Worm (Caenorhabditis elegans) whole organism, L1 larva: ENCODE results near the gene git-1.

Experiments used
- C16A3.4 ChIP-seq: fragments of 150-350 bp; optimal IDR thresholded peaks from 2 replicates; lab custom pipeline; 2014; ENCODE audit warnings: missing biosample characterization, missing genetic modification characterization
- C34B4.2 ChIP-seq: sonication (generic microtip); optimal IDR thresholded peaks from 2 replicates; lab custom pipeline; 2017; ENCODE audit warnings: mild to moderate bottlenecking, missing genetic modification characterization, missing compliant biosample characterization
- F16B12.6 ChIP-seq: fragments of 150-350 bp; optimal IDR thresholded peaks from 2 replicates; lab custom pipeline; 2014; ENCODE audit warnings: missing biosample characterization, missing genetic modification characterization
- Y116A8C.19 ChIP-seq: sonication (generic microtip); optimal IDR thresholded peaks from 2 replicates; lab custom pipeline; 2016; ENCODE audit warnings: missing compliant biosample characterization, missing genetic modification characterization, borderline replicate concordance
- alr-1 ChIP-seq: fragments of 200-800 bp; sonication (Bioruptor generic); optimal IDR thresholded peaks from 2 replicates; lab custom pipeline; 2018; ENCODE audit warnings: borderline replicate concordance, mild to moderate bottlenecking, missing genetic modification characterization, missing compliant biosample characterization
- ceh-63 ChIP-seq: fragments of 200-800 bp; sonication (Bioruptor generic); optimal IDR thresholded peaks from 2 replicates; lab custom pipeline; 2018; ENCODE audit warnings: mild to moderate bottlenecking, missing genetic modification characterization, missing compliant biosample characterization
- ceh-8 ChIP-seq: fragments of 200-800 bp; sonication (Bioruptor generic); optimal IDR thresholded peaks from 2 replicates; lab custom pipeline; 2018; ENCODE audit warnings: mild to moderate bottlenecking, missing genetic modification characterization, moderate library complexity, missing compliant biosample characterization
- ceh-82 ChIP-seq, 3 experiments: fragments of 150-350 bp in 1 of 3; sonication (generic microtip) in 2 of 3; optimal IDR thresholded peaks; 2 replicates each; lab custom pipeline; 2014 to 2017; ENCODE audit warnings: missing biosample characterization in 3 of 3, missing genetic modification characterization in 3 of 3
- ces-1 ChIP-seq: fragments of 150-350 bp; optimal IDR thresholded peaks from 2 replicates; lab custom pipeline; 2014; ENCODE audit warnings: missing biosample characterization, missing genetic modification reagents, missing genetic modification characterization
- dpl-1 ChIP-seq, 3 experiments: fragments of 150-350 bp in 2 of 3; sonication (generic microtip) in 1 of 3; optimal IDR thresholded peaks; 2 replicates each; lab custom pipeline; 2014 to 2017; ENCODE audit warnings: missing biosample characterization in 3 of 3, missing genetic modification characterization in 3 of 3, missing genetic modification reagents in 3 of 3
- dsc-1 ChIP-seq: sonication (generic microtip); optimal IDR thresholded peaks from 2 replicates; lab custom pipeline; 2016; ENCODE audit warnings: mild to moderate bottlenecking, missing genetic modification characterization, missing compliant biosample characterization
- efl-1 ChIP-seq, 4 experiments: fragments of 150-350 bp; optimal IDR thresholded peaks in 3 of 4; peaks in 1 of 4; 1 replicate in 1 of 4; 2 replicates in 3 of 4; lab custom pipeline; 2014; ENCODE audit warnings: missing biosample characterization in 2 of 4, missing genetic modification characterization in 2 of 4, missing genetic modification reagents in 2 of 4
- egl-13 ChIP-seq: sonication (generic microtip); optimal IDR thresholded peaks from 2 replicates; lab custom pipeline; 2016; ENCODE audit warnings: missing genotype, missing genetic modification reagents, missing genetic modification characterization, missing compliant biosample characterization
- egl-27 ChIP-seq, 2 experiments: fragments of 150-350 bp in 1 of 2; sonication (generic microtip); optimal IDR thresholded peaks; 3 replicates each; lab custom pipeline; 2017 to 2018; ENCODE audit warnings: missing biosample characterization in 2 of 2, missing genetic modification characterization in 2 of 2, missing genetic modification reagents in 2 of 2
- elt-3 ChIP-seq, 6 experiments: fragments of 150-350 bp in 1 of 6; sonication (generic microtip); optimal IDR thresholded peaks; 2 replicates each; lab custom pipeline; 2017 to 2018; ENCODE audit warnings: missing biosample characterization in 6 of 6, missing genetic modification characterization in 6 of 6, inconsistent platforms in 1 of 6
- fkh-4 ChIP-seq: sonication (generic microtip); optimal IDR thresholded peaks from 2 replicates; lab custom pipeline; 2016; ENCODE audit warnings: missing compliant biosample characterization, missing genetic modification characterization, borderline replicate concordance
- fkh-8 ChIP-seq: sonication (generic microtip); optimal IDR thresholded peaks from 2 replicates; lab custom pipeline; 2016; ENCODE audit warnings: mild to moderate bottlenecking, missing genetic modification characterization, missing compliant biosample characterization
- fos-1 ChIP-seq: fragments of 150-350 bp; optimal IDR thresholded peaks from 2 replicates; lab custom pipeline; 2014; ENCODE audit warnings: missing biosample characterization, missing genetic modification characterization
- grh-1 ChIP-seq: fragments of 200-800 bp; sonication (Bioruptor generic); IDR thresholded peaks from 2 replicates; pipeline ENCODE4 v1.3.6; 2022; ENCODE audit warnings: missing genetic modification reagents, missing genetic modification characterization, missing compliant biosample characterization
- hlh-4 ChIP-seq: sonication (generic microtip); optimal IDR thresholded peaks from 2 replicates; lab custom pipeline; 2016; ENCODE audit warnings: mild to moderate bottlenecking, missing genetic modification characterization, missing compliant biosample characterization
- isw-1 ChIP-seq: fragments of 200-800 bp; sonication (Bioruptor generic); IDR thresholded peaks from 2 replicates; pipeline ENCODE4 v1.3.6; 2022; ENCODE audit warnings: missing genetic modification characterization, missing compliant biosample characterization
- jun-1 ChIP-seq: fragments of 150-350 bp; optimal IDR thresholded peaks from 2 replicates; lab custom pipeline; 2014; ENCODE audit warnings: missing biosample characterization, missing genetic modification reagents, missing genetic modification characterization
- lin-13 ChIP-seq: fragments of 150-350 bp; optimal IDR thresholded peaks from 2 replicates; lab custom pipeline; 2014; ENCODE audit warnings: missing biosample characterization, missing genetic modification reagents, missing genetic modification characterization
- lin-14 ChIP-seq: fragments of 200-800 bp; sonication (Bioruptor generic); optimal IDR thresholded peaks from 2 replicates; lab custom pipeline; 2018; ENCODE audit warnings: mild to moderate bottlenecking, missing genetic modification characterization, moderate library complexity, missing compliant biosample characterization
- lin-35 ChIP-seq, 2 experiments: fragments of 150-350 bp; optimal IDR thresholded peaks; 2 replicates each; lab custom pipeline; 2014; ENCODE audit warnings: missing biosample characterization in 2 of 2, missing genetic modification characterization in 2 of 2, missing genetic modification reagents in 2 of 2
- lir-3 ChIP-seq: sonication (generic microtip); optimal IDR thresholded peaks from 2 replicates; lab custom pipeline; 2016; ENCODE audit warnings: mild to moderate bottlenecking, missing genetic modification characterization, moderate library complexity, missing compliant biosample characterization; ENCODE audit not compliant: poor library complexity
- lsy-2 ChIP-seq, 2 experiments: fragments of 150-350 bp; optimal IDR thresholded peaks; 2 replicates each; lab custom pipeline; 2014; ENCODE audit warnings: missing biosample characterization in 2 of 2, missing genetic modification characterization in 2 of 2
- nhr-11 ChIP-seq: fragments of 150-350 bp; optimal IDR thresholded peaks from 2 replicates; lab custom pipeline; 2014; ENCODE audit warnings: missing biosample characterization, missing genetic modification characterization
- nhr-12 ChIP-seq: sonication (generic microtip); optimal IDR thresholded peaks from 2 replicates; lab custom pipeline; 2017; ENCODE audit warnings: missing biosample characterization, missing genetic modification characterization
- nhr-19 ChIP-seq: fragments of 200-800 bp; sonication (Bioruptor generic); conservative IDR thresholded peaks from 2 replicates; pipeline ENCODE4 v1.3.6; 2022; ENCODE audit warnings: missing genetic modification characterization, missing compliant biosample characterization
- nhr-28 ChIP-seq: fragments of 150-350 bp; optimal IDR thresholded peaks from 2 replicates; lab custom pipeline; 2014; ENCODE audit warnings: missing biosample characterization, missing genetic modification characterization
- nhr-71 ChIP-seq: sonication (generic microtip); optimal IDR thresholded peaks from 2 replicates; lab custom pipeline; 2016; ENCODE audit warnings: mild to moderate bottlenecking, missing genetic modification characterization, moderate library complexity, missing compliant biosample characterization
- nhr-76 ChIP-seq: sonication (generic microtip); optimal IDR thresholded peaks from 2 replicates; lab custom pipeline; 2017; ENCODE audit warnings: missing biosample characterization, missing genetic modification characterization
- nhr-77 ChIP-seq: fragments of 150-350 bp; optimal IDR thresholded peaks from 2 replicates; lab custom pipeline; 2014; ENCODE audit warnings: missing biosample characterization, missing genetic modification characterization
- nhr-84 ChIP-seq: sonication (generic microtip); optimal IDR thresholded peaks from 2 replicates; lab custom pipeline; 2017; ENCODE audit warnings: missing biosample characterization, missing genetic modification characterization
- nhr-90 ChIP-seq: sonication (generic microtip); optimal IDR thresholded peaks from 2 replicates; lab custom pipeline; 2016; ENCODE audit warnings: mild to moderate bottlenecking, missing genetic modification characterization, missing compliant biosample characterization; ENCODE audit not compliant: poor library complexity
- snpc-4 ChIP-seq: fragments of 150-350 bp; optimal IDR thresholded peaks from 2 replicates; lab custom pipeline; 2014; ENCODE audit warnings: missing biosample characterization, missing genetic modification characterization
- sox-4 ChIP-seq: sonication (generic microtip); optimal IDR thresholded peaks from 2 replicates; lab custom pipeline; 2016; ENCODE audit warnings: missing genetic modification characterization, missing compliant biosample characterization
- tbx-2 ChIP-seq: sonication (generic microtip); optimal IDR thresholded peaks from 2 replicates; lab custom pipeline; 2016; ENCODE audit warnings: missing genetic modification characterization, missing compliant biosample characterization
- tlp-1 ChIP-seq: fragments of 150-350 bp; optimal IDR thresholded peaks from 2 replicates; lab custom pipeline; 2014; ENCODE audit warnings: missing biosample characterization, missing genetic modification characterization
- unc-130 ChIP-seq: fragments of 150-350 bp; optimal IDR thresholded peaks from 2 replicates; lab custom pipeline; 2017; ENCODE audit warnings: missing biosample characterization, missing genetic modification characterization, inconsistent platforms
- unc-86 ChIP-seq: sonication (generic microtip); optimal IDR thresholded peaks from 2 replicates; lab custom pipeline; 2016; ENCODE audit warnings: missing genetic modification characterization, missing compliant biosample characterization
- vab-15 ChIP-seq: sonication (generic microtip); optimal IDR thresholded peaks from 2 replicates; lab custom pipeline; 2017; ENCODE audit warnings: missing genotype, mild to moderate bottlenecking, missing genetic modification characterization, missing compliant biosample characterization
- xbp-1 ChIP-seq: sonication (generic microtip); optimal IDR thresholded peaks from 2 replicates; lab custom pipeline; 2016; ENCODE audit warnings: missing genetic modification characterization, missing compliant biosample characterization
- ztf-11 ChIP-seq, 2 experiments: sonication (generic microtip); optimal IDR thresholded peaks; 2 replicates each; lab custom pipeline; 2016 to 2017; ENCODE audit warnings: missing genetic modification characterization in 2 of 2, missing biosample characterization in 1 of 2, missing compliant biosample characterization in 1 of 2

The git-1 gene

DNA sequence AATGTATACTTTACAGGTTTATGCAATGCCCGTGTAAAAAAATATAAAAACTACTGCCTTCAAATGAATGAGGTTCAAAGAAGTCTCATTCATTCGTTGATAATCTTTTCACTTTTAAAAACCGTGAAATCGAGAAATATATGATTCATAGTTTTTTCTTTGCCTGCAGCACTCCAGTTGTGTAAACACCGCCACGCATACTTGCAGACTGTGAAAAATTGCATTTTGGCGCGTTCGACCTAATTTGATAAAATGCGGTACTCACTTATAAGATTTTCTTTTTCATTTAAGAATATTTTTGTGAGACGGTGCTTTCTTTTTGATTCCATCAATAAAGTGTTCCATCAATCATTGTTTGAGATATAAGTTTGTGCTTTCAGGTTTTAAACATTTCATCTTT, 42.1 kb downstream of the git-1 start (continued):
- TF ChIP-seq nhr-28 (tag; lab: Kevin White, UChicago) (no peak), nhr-84 (tag; lab: Kevin White, UChicago) (no peak), egl-27 (tag; optimal IDR thresholded peaks at IDR 0.05; lab: Kevin White, UChicago) (no peak), alr-1 (tag; lab: Kevin White, UChicago) (no peak), unc-130 (tag; lab: Kevin White, UChicago) (peak; percentile 21), fkh-8 (no peak), nhr-76 (tag; lab: Kevin White, UChicago) (no peak), nhr-19 (GFP tag; lab: Robert Waterston, UW) (0 out of 2 replicates have a peak, but pooled peaks have one; percentile 4), egl-13 (no peak), Y116A8C.19 (tag; lab: Kevin White, UChicago) (no peak), elt-3 (tag; optimal IDR thresholded peaks at IDR 0.05; lab: Kevin White, UChicago) (peak in 2 of 6 experiments; percentile 0 to 26), C16A3.4 (tag; lab: Kevin White, UChicago) (peak; percentile 46), hlh-4 (tag; lab: Kevin White, UChicago) (no peak), unc-86 (no peak), isw-1 (GFP tag; lab: Robert Waterston, UW) (no peak), dpl-1 (GFP tag; optimal IDR thresholded peaks at IDR 0.05; lab: Kevin White, UChicago) (peak; percentile 21 to 70 (median 69)), lsy-2 (tag; optimal IDR thresholded peaks at IDR 0.05; lab: Kevin White, UChicago) (peak; percentile 20 to 58), ceh-63 (GFP tag; lab: Kevin White, UChicago) (no peak), lir-3 (tag; lab: Kevin White, UChicago) (no peak), efl-1 (optimal IDR thresholded peaks at IDR 0.05; lab: Kevin White, UChicago) (peak; percentile 33 to 58), efl-1 (GFP tag; optimal IDR thresholded peaks at IDR 0.05 in 1 of 2; lab: Kevin White, UChicago) (peak; percentile 57 to 96), nhr-11 (tag; lab: Kevin White, UChicago) (no peak), ztf-11 (tag; optimal IDR thresholded peaks at IDR 0.05; lab: Kevin White, UChicago) (no peak), jun-1 (tag; lab: Kevin White, UChicago) (no peak), ceh-8 (GFP tag; lab: Kevin White, UChicago) (no peak), tlp-1 (tag; lab: Kevin White, UChicago) (no peak), ceh-82 (tag; optimal IDR thresholded peaks at IDR 0.05; lab: Kevin White, UChicago) (peak in 1 of 3 experiments; percentile 18), C34B4.2 (tag; lab: Kevin White, UChicago) (no peak), fkh-4 (tag; lab: Kevin White, UChicago) (no peak), xbp-1 (tag; lab: Kevin White, UChicago) (peak; percentile 32)

DNA sequence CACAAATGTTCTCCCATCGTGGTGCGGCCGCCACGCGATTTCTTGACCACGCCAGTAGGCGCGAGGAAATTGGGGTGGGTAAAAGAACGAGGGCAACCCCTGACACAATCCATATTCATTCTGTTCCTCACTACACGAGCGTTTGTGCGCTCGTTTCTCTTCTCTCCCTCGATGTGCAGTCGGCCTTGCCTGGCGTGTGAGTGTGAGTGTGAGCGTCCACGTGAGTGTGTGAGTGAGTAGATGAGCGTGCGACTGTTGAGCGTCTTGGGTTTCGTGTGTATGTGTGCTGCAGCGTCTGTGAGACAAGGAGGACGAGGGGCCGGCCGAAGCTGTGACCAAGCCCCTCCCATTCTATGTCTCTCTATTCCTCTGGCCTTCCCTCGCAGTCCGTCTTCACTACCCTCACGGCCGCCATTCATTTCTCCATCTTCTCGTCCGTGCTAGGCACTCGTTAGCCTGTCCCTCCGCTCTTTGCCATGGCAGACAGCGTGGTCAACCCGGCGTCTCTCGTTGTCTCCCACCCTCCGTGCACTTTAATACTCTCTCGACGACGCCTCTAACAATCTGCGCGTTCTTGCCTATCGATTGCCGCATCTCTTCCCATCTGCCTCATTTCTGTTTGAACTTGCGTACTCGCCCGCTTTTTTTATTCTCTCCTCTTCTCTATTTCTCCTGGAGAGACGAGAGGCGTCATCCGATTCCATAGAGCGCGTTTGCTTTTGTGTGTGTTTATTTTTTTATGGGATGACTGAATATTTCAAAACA, 43.9 kb downstream of the git-1 start:
- no peak for TF ChIP-seq nhr-12 (tag; lab: Kevin White, UChicago)
- TF ChIP-seq tbx-2 (tag; lab: Kevin White, UChicago): peak; percentile 98
- peak; percentile 55 to 86 for TF ChIP-seq lin-35 (GFP tag; optimal IDR thresholded peaks at IDR 0.05; lab: Kevin White, UChicago)
- TF ChIP-seq fos-1 (tag; lab: Kevin White, UChicago): peak; percentile 56
- peak; percentile 70 for TF ChIP-seq sox-4 (tag; lab: Kevin White, UChicago)
- TF ChIP-seq lin-14 (GFP tag; lab: Kevin White, UChicago): peak; percentile 99
- TF ChIP-seq nhr-90: peak; percentile 91
- peak; percentile 74 for TF ChIP-seq lin-13 (GFP tag; lab: Kevin White, UChicago)
- peak; percentile 82 for TF ChIP-seq lir-3 (tag; lab: Kevin White, UChicago)
- peak; percentile 87 for TF ChIP-seq nhr-19 (GFP tag; lab: Robert Waterston, UW)
- TF ChIP-seq nhr-77: peak; percentile 88
- TF ChIP-seq nhr-11 (tag; lab: Kevin White, UChicago): peak; percentile 87
- peak; percentile 46 to 81 for TF ChIP-seq egl-27 (tag; optimal IDR thresholded peaks at IDR 0.05; lab: Kevin White, UChicago)
- peak; percentile 78 for TF ChIP-seq grh-1 (GFP tag; lab: Robert Waterston, UW)
- peak; percentile 96 for TF ChIP-seq egl-13
- TF ChIP-seq tlp-1 (tag; lab: Kevin White, UChicago): no peak
- TF ChIP-seq alr-1 (tag; lab: Kevin White, UChicago): no peak
- TF ChIP-seq dsc-1 (tag; lab: Kevin White, UChicago): peak; percentile 94
- peak; percentile 99 for TF ChIP-seq nhr-71
- peak; percentile 53 for TF ChIP-seq vab-15
- TF ChIP-seq fkh-4 (tag; lab: Kevin White, UChicago): peak; percentile 61
- TF ChIP-seq ces-1 (GFP tag; lab: Kevin White, UChicago): no peak
- TF ChIP-seq fkh-8: peak; percentile 91
- TF ChIP-seq snpc-4: peak; percentile 61
- peak in 1 of 2 experiments; percentile 92 for TF ChIP-seq ztf-11 (tag; optimal IDR thresholded peaks at IDR 0.05; lab: Kevin White, UChicago)
- TF ChIP-seq dpl-1 (GFP tag; optimal IDR thresholded peaks at IDR 0.05; lab: Kevin White, UChicago): peak; percentile 59 to 74 (median 61)
- TF ChIP-seq C34B4.2 (tag; lab: Kevin White, UChicago): no peak
- TF ChIP-seq efl-1 (optimal IDR thresholded peaks at IDR 0.05; lab: Kevin White, UChicago): peak; percentile 74 to 85
- peak; percentile 51 to 97 for TF ChIP-seq efl-1 (GFP tag; optimal IDR thresholded peaks at IDR 0.05 in 1 of 2; lab: Kevin White, UChicago)
- peak; percentile 61 for TF ChIP-seq F16B12.6
